Worm (Caenorhabditis elegans): ENCODE measurements around the gene C02H6.1.

The C02H6.1 gene

DNA sequence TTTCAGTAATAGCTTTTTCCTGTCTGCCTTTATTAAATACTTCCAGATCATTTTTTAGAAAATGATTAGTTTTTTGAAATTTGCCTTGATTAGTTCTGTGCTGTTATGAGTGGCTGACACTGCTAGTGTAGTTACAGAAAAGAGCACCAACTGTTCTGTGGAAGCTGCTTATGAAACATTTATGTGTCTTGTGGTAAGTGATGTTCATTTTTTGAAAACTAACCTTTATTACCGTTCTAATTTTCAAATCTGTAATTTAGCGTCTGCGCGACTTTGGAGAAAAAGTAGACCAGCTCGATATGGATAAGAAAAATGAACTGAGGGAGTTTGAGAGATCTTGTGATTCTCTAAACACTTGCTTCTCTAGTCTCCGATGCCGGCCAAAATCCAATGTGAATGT lies 20.1 kb downstream of the C02H6.1 start, which contains the start of gene srj-14:
srj-14 (plus strand) TSS at position 131 of the 400 bp plus-strand sequence.
- TF ChIP-seq sptf-1 (tag; optimal IDR thresholded peaks at IDR 0.05) (no peak), lin-13 (tag; optimal IDR thresholded peaks at IDR 0.05) (no peak), nhr-237 (tag; optimal IDR thresholded peaks at IDR 0.05) (no peak), hlh-1 (tag; optimal IDR thresholded peaks at IDR 0.05) (no peak), tbx-8 (GFP tag; optimal IDR thresholded peaks at IDR 0.05) (no peak), nhr-12 (tag; optimal IDR thresholded peaks at IDR 0.05) (no peak), pha-4 (tag; optimal IDR thresholded peaks at IDR 0.05) (no peak), mls-2 (tag; optimal IDR thresholded peaks at IDR 0.05) (no peak), nhr-28 (tag; optimal IDR thresholded peaks at IDR 0.05) (no peak), ham-2 (GFP tag; optimal IDR thresholded peaks at IDR 0.05) (no peak), zip-8 (tag; optimal IDR thresholded peaks at IDR 0.05) (no peak), nhr-2 (tag; optimal IDR thresholded peaks at IDR 0.05) (no peak), unc-120 (tag; optimal IDR thresholded peaks at IDR 0.05; ENCODE audit: poor library complexity, severe bottlenecking) (no peak), M03D4.4 (tag; optimal IDR thresholded peaks at IDR 0.05) (no peak), ceh-39 (tag; optimal IDR thresholded peaks at IDR 0.05) (no peak), sem-2 (GFP tag; optimal IDR thresholded peaks at IDR 0.05) (no peak), drap-1 (GFP tag; optimal IDR thresholded peaks at IDR 0.05) (no peak)

- TF ChIP-seq nhr-12 (tag; optimal IDR thresholded peaks at IDR 0.05) = no peak
- no peak for TF ChIP-seq elt-3 (tag; optimal IDR thresholded peaks at IDR 0.05)
- no peak for TF ChIP-seq ceh-39 (tag; optimal IDR thresholded peaks at IDR 0.05)
- no peak for TF ChIP-seq zip-8 (tag; optimal IDR thresholded peaks at IDR 0.05)
- TF ChIP-seq nhr-76 (tag; optimal IDR thresholded peaks at IDR 0.05) = no peak
- TF ChIP-seq nhr-237 (tag; optimal IDR thresholded peaks at IDR 0.05) = no peak
- TF ChIP-seq unc-62 (GFP tag; optimal IDR thresholded peaks at IDR 0.05) = no peak
- no peak for TF ChIP-seq sptf-1 (tag; optimal IDR thresholded peaks at IDR 0.05)
- TF ChIP-seq unc-120 (tag; optimal IDR thresholded peaks at IDR 0.05; ENCODE audit: poor library complexity, severe bottlenecking) = no peak
- TF ChIP-seq sem-2 (GFP tag; optimal IDR thresholded peaks at IDR 0.05) = no peak
- no peak for TF ChIP-seq ceh-83 (GFP tag; optimal IDR thresholded peaks at IDR 0.05)
- TF ChIP-seq bed-3 (GFP tag; optimal IDR thresholded peaks at IDR 0.05) = no peak
- no peak for TF ChIP-seq hlh-1 (tag; optimal IDR thresholded peaks at IDR 0.05)
- TF ChIP-seq lin-13 (tag; optimal IDR thresholded peaks at IDR 0.05) = no peak
- no peak for TF ChIP-seq M03D4.4 (tag; optimal IDR thresholded peaks at IDR 0.05)
- no peak for TF ChIP-seq ztf-11 (tag; optimal IDR thresholded peaks at IDR 0.05)
- TF ChIP-seq pha-4 (tag; optimal IDR thresholded peaks at IDR 0.05) = no peak
- no peak for TF ChIP-seq mls-2 (tag; optimal IDR thresholded peaks at IDR 0.05)
- TF ChIP-seq mab-5 (tag; optimal IDR thresholded peaks at IDR 0.05) = no peak
- no peak for TF ChIP-seq snpc-4 (tag; optimal IDR thresholded peaks at IDR 0.05)
These were observed 24.7 kb downstream of the C02H6.1 start, which contains the start of gene exc-13 for ce11 chrV:7364951-7365350. TSS of gene exc-13 (plus strand) at chrV:7365251.

DNA sequence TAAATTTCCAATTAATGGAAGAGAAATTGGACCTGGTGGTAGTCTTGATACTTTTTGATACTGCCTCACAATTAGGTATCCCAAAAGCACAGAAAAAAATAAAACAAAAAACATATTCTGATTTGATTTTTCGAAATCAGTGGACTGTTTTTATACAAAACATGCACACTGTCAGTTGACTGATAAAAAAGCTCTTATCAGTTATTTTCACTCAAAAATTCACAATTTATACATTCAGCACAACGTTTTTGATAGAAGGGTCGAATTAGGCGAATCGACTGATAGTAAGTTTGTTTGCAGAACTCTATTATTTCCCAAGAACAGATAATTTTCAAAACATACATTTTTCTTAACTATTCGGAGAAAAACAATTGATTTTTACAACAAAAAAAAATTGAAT lies 25.6 kb downstream of the C02H6.1 start, which contains the start of gene cyp-35A2:
cyp-35A2 (minus strand) TSS at position 124 of the 400 bp plus-strand sequence.
- TF ChIP-seq unc-62 (GFP tag; optimal IDR thresholded peaks at IDR 0.05) = no peak
- TF ChIP-seq ceh-39 (tag; optimal IDR thresholded peaks at IDR 0.05) = no peak
- TF ChIP-seq ztf-11 (tag; optimal IDR thresholded peaks at IDR 0.05) = no peak
- no peak for TF ChIP-seq mep-1 (tag; optimal IDR thresholded peaks at IDR 0.05)
- no peak for TF ChIP-seq lin-13 (tag; optimal IDR thresholded peaks at IDR 0.05)
- no peak for TF ChIP-seq nhr-76 (tag; optimal IDR thresholded peaks at IDR 0.05)
- no peak for TF ChIP-seq nhr-12 (tag; optimal IDR thresholded peaks at IDR 0.05)
- TF ChIP-seq mls-2 (tag; optimal IDR thresholded peaks at IDR 0.05) = no peak
- no peak for TF ChIP-seq snpc-4 (tag; optimal IDR thresholded peaks at IDR 0.05)
- TF ChIP-seq bed-3 (GFP tag; optimal IDR thresholded peaks at IDR 0.05) = no peak
- TF ChIP-seq nhr-237 (tag; optimal IDR thresholded peaks at IDR 0.05) = no peak
- TF ChIP-seq nhr-2 (tag; optimal IDR thresholded peaks at IDR 0.05) = no peak
- no peak for TF ChIP-seq nhr-28 (tag; optimal IDR thresholded peaks at IDR 0.05)
- TF ChIP-seq ceh-43 (GFP tag; optimal IDR thresholded peaks at IDR 0.05) = no peak
- no peak for TF ChIP-seq unc-120 (tag; optimal IDR thresholded peaks at IDR 0.05; ENCODE audit: poor library complexity, severe bottlenecking)
- no peak for TF ChIP-seq M03D4.4 (tag; optimal IDR thresholded peaks at IDR 0.05)
- TF ChIP-seq hlh-1 (tag; optimal IDR thresholded peaks at IDR 0.05) = no peak

DNA sequence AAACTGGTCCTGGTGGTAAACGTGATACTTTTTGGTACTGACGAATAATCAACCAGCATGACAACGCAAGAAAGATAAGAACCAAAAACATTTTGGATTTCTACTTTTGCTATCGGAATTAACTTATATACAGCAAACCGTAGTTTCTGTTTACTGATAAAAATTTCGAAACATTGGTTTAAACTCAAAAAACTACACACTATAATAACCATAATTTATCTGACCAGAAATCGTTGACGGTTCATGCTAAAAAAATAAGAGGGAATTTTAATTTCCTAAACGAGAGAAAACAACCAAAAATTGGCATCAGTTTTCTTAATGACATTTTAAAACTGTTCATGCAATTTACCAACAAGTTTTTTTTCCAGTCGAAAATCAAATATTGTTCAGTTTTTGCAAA lies 28.0 kb downstream of the C02H6.1 start, which contains the start of gene cyp-35A1:
cyp-35A1 (minus strand) TSS at position 101 of the 400 bp plus-strand sequence.
- no peak for TF ChIP-seq unc-39 (tag; optimal IDR thresholded peaks at IDR 0.05)
- no peak for TF ChIP-seq ceh-39 (tag; optimal IDR thresholded peaks at IDR 0.05)
- TF ChIP-seq cnd-1 (tag; optimal IDR thresholded peaks at IDR 0.05) = no peak
- TF ChIP-seq ztf-11 (tag; optimal IDR thresholded peaks at IDR 0.05) = no peak
- no peak for TF ChIP-seq hlh-1 (tag; optimal IDR thresholded peaks at IDR 0.05)
- TF ChIP-seq sem-2 (GFP tag; optimal IDR thresholded peaks at IDR 0.05) = no peak
- TF ChIP-seq ceh-83 (GFP tag; optimal IDR thresholded peaks at IDR 0.05) = no peak
- TF ChIP-seq unc-62 (GFP tag; optimal IDR thresholded peaks at IDR 0.05) = no peak
- no peak for TF ChIP-seq unc-120 (tag; optimal IDR thresholded peaks at IDR 0.05; ENCODE audit: poor library complexity, severe bottlenecking)
- TF ChIP-seq bed-3 (GFP tag; optimal IDR thresholded peaks at IDR 0.05) = no peak
- TF ChIP-seq lsy-2 (tag; optimal IDR thresholded peaks at IDR 0.05) = no peak
- no peak for TF ChIP-seq nhr-2 (tag; optimal IDR thresholded peaks at IDR 0.05)
